Comparison of ENCODE assay signal across 3 fruit fly cellular contexts in genomic region chr2L:8123711-8124379, dm6.
A peak's percentile ranks its signal among the peaks of the same experiment; 100 is the strongest.
TF ChIP-seq lines count a peak whose summit lies in the region.

Gene mon2 (minus strand): TSS chr2L:8124010.
Gene CG8673 (plus strand): TSS chr2L:8124329.

- no peak for TF ChIP-seq CTCF in whole organism, embryonic (GFP tag; optimal IDR thresholded peaks at IDR 0.05; lab: Kevin White, UChicago)

TF ChIP-seq in whole organism, adult, 20 proteins besides CTCF, POLR2A, EP300 and RAD21:
- TF ChIP-seq tj (GFP tag; optimal IDR thresholded peaks at IDR 0.05; lab: Kevin White, UChicago): peak; percentile 0
- no peak for TF ChIP-seq CG7045 (GFP tag; optimal IDR thresholded peaks at IDR 0.05; lab: Kevin White, UChicago)
- TF ChIP-seq cic (GFP tag; optimal IDR thresholded peaks at IDR 0.05; lab: Kevin White, UChicago): no peak
- no peak for TF ChIP-seq cnc (optimal IDR thresholded peaks at IDR 0.05; lab: Kevin White, UChicago)
- TF ChIP-seq Mnt (GFP tag; optimal IDR thresholded peaks at IDR 0.05; lab: Kevin White, UChicago): peak; percentile 3
- peak; percentile 45 for TF ChIP-seq bab1 (GFP tag; optimal IDR thresholded peaks at IDR 0.05; lab: Kevin White, UChicago)
TF ChIP-seq in whole organism, adult: peak in this region for 3.

TF ChIP-seq in whole organism, embryonic, 481 proteins besides CTCF, POLR2A, EP300 and RAD21 (continues in another document):
- TF ChIP-seq tin (GFP tag; optimal IDR thresholded peaks at IDR 0.05; lab: Kevin White, UChicago) (no peak), Dll (GFP tag; IDR thresholded peaks at IDR 0.05; lab: Robert Waterston, UW; ENCODE audit: partially characterized antibody) (0 out of 4 replicates have a peak, but pooled peaks have one; percentile 15), CG31388 (GFP tag; optimal IDR thresholded peaks at IDR 0.05; lab: Kevin White, UChicago) (no peak), BEAF-32 (GFP tag; optimal IDR thresholded peaks at IDR 0.05; lab: Kevin White, UChicago) (peak; percentile 3), inv (GFP tag; IDR thresholded peaks at IDR 0.05; lab: Robert Waterston, UW; ENCODE audit: partially characterized antibody) (no peak), CG1602 (GFP tag; optimal IDR thresholded peaks at IDR 0.05; lab: Kevin White, UChicago) (no peak), ranshi (GFP tag; IDR thresholded peaks at IDR 0.05; lab: Robert Waterston, UW) (no peak), Scr (GFP tag; IDR thresholded peaks at IDR 0.05; lab: Robert Waterston, UW; ENCODE audit: partially characterized antibody) (no peak), CG16813 (GFP tag; IDR thresholded peaks at IDR 0.05; lab: Robert Waterston, UW; ENCODE audit: partially characterized antibody) (no peak), zf30C (GFP tag; optimal IDR thresholded peaks at IDR 0.05; lab: Kevin White, UChicago) (no peak), CG1832 (GFP tag; optimal IDR thresholded peaks at IDR 0.05; lab: Kevin White, UChicago) (no peak), kni (GFP tag; optimal IDR thresholded peaks at IDR 0.05; lab: Kevin White, UChicago) (no peak), D19B (GFP tag; optimal IDR thresholded peaks at IDR 0.05; lab: Kevin White, UChicago) (no peak), mld (GFP tag; IDR thresholded peaks at IDR 0.05; lab: Robert Waterston, UW; ENCODE audit: partially characterized antibody) (no peak), Ets65A (GFP tag; lab: Kevin White, UChicago) (peak; percentile 81), CG2199 (GFP tag; IDR thresholded peaks at IDR 0.05; lab: Robert Waterston, UW) (no peak), sens (GFP tag; lab: Kevin White, UChicago) (peak; percentile 30), Drgx (GFP tag; IDR thresholded peaks at IDR 0.05; lab: Robert Waterston, UW) (no peak), CG4404 (GFP tag; IDR thresholded peaks at IDR 0.05; lab: Robert Waterston, UW) (no peak), Antp (GFP tag; optimal IDR thresholded peaks at IDR 0.05; lab: Kevin White, UChicago) (no peak), CG6654 (GFP tag; optimal IDR thresholded peaks at IDR 0.05; lab: Kevin White, UChicago) (no peak), CG15601 (tag; optimal IDR thresholded peaks at IDR 0.05; lab: Kevin White, UChicago) (no peak), wor (GFP tag; IDR thresholded peaks at IDR 0.05; lab: Robert Waterston, UW) (no peak), amos (GFP tag; IDR thresholded peaks at IDR 0.05; lab: Robert Waterston, UW; ENCODE audit: partially characterized antibody) (no peak), lbe (GFP tag; optimal IDR thresholded peaks at IDR 0.05; lab: Kevin White, UChicago) (no peak), Gsc (GFP tag; IDR thresholded peaks at IDR 0.05; lab: Robert Waterston, UW) (no peak), CG7556 (GFP tag; optimal IDR thresholded peaks at IDR 0.05; lab: Kevin White, UChicago) (no peak), nom (GFP tag; optimal IDR thresholded peaks at IDR 0.05; lab: Kevin White, UChicago) (peak; percentile 2), Meics (GFP tag; optimal IDR thresholded peaks at IDR 0.05; lab: Kevin White, UChicago) (no peak), NFAT (GFP tag; IDR thresholded peaks at IDR 0.05; lab: Robert Waterston, UW) (no peak), kah (GFP tag; optimal IDR thresholded peaks at IDR 0.05; lab: Kevin White, UChicago) (no peak), CG17829 (tag; optimal IDR thresholded peaks at IDR 0.05; lab: Kevin White, UChicago) (peak; percentile 9), CG7839 (tag; optimal IDR thresholded peaks at IDR 0.05; lab: Kevin White, UChicago) (no peak), CG8089 (GFP tag; optimal IDR thresholded peaks at IDR 0.05; lab: Kevin White, UChicago) (no peak), hbn (GFP tag; IDR thresholded peaks at IDR 0.05; lab: Robert Waterston, UW; ENCODE audit: partially characterized antibody) (no peak), CG9215 (GFP tag; IDR thresholded peaks at IDR 0.05; lab: Robert Waterston, UW) (no peak), CG9876 (GFP tag; optimal IDR thresholded peaks at IDR 0.05; lab: Kevin White, UChicago) (no peak), crp (GFP tag; optimal IDR thresholded peaks at IDR 0.05; lab: Kevin White, UChicago) (peak in 1 of 2 experiments; percentile 72), Xbp1 (GFP tag; optimal IDR thresholded peaks at IDR 0.05; lab: Kevin White, UChicago) (no peak), CG16863 (GFP tag; optimal IDR thresholded peaks at IDR 0.05; lab: Kevin White, UChicago) (no peak), D (optimal IDR thresholded peaks at IDR 0.05; lab: Kevin White, UChicago) (no peak), D (GFP tag; optimal IDR thresholded peaks at IDR 0.05; lab: Kevin White, UChicago) (no peak), CG17912 (GFP tag; optimal IDR thresholded peaks at IDR 0.05; lab: Kevin White, UChicago) (no peak), CG30403 (GFP tag; optimal IDR thresholded peaks at IDR 0.05; lab: Kevin White, UChicago) (no peak)

TF ChIP-seq in whole organism, prepupa, 60 proteins besides CTCF, POLR2A, EP300 and RAD21:
- TF ChIP-seq CG16779 (tag; optimal IDR thresholded peaks at IDR 0.05; lab: Kevin White, UChicago): no peak
- TF ChIP-seq CG6163 (GFP tag; IDR thresholded peaks at IDR 0.05; lab: Robert Waterston, UW): 0 out of 3 replicates have a peak, but pooled peaks have one; percentile 24
- peak; percentile 98 for TF ChIP-seq achi (GFP tag; optimal IDR thresholded peaks at IDR 0.05; lab: Kevin White, UChicago)
- no peak for TF ChIP-seq Hr4 (GFP tag; optimal IDR thresholded peaks at IDR 0.05; lab: Kevin White, UChicago)
TF ChIP-seq in whole organism, prepupa: peak in this region for 2.
